Fruit fly (Drosophila melanogaster) whole organism, prepupa: Measurements from ENCODE around the gene Grp170.

Experiments
- Blimp-1 ChIP-seq: fragments of 200-800 bp; sonication (Bioruptor generic); optimal IDR thresholded peaks from 3 replicates; lab custom pipeline; 2017; ENCODE audit warnings: missing biosample characterization, missing genetic modification characterization, mild to moderate bottlenecking, moderate library complexity, missing genetic modification reagents
- CG10631 ChIP-seq: fragments of 200-800 bp; sonication (Bioruptor generic); optimal IDR thresholded peaks from 2 replicates; lab custom pipeline; 2016; ENCODE audit warnings: missing biosample characterization, missing genetic modification characterization
- CG11294 ChIP-seq: fragments of 200-800 bp; sonication (Bioruptor generic); IDR thresholded peaks from 2 replicates; pipeline ENCODE4 v1.3.6; 2022; ENCODE audit warnings: missing biosample characterization, missing genetic modification characterization
- CG11762 ChIP-seq: fragments of 200-800 bp; sonication (Bioruptor generic); optimal IDR thresholded peaks from 3 replicates; lab custom pipeline; 2016; ENCODE audit warnings: missing biosample characterization, missing genetic modification characterization; ENCODE audit not compliant: insufficient read depth
- CG15336 ChIP-seq: fragments of 200-800 bp; sonication (Bioruptor generic); IDR thresholded peaks from 2 replicates; pipeline ENCODE4 v1.3.6; 2022; ENCODE audit warnings: missing biosample characterization, missing genetic modification characterization
- CG1621 ChIP-seq: fragments of 200-800 bp; sonication (Bioruptor generic); optimal IDR thresholded peaks from 3 replicates; lab custom pipeline; 2018; ENCODE audit warnings: missing biosample characterization, mild to moderate bottlenecking, missing genetic modification characterization
- CG16779 ChIP-seq: fragments of 200-800 bp; sonication (Bioruptor generic); optimal IDR thresholded peaks from 3 replicates; lab custom pipeline; 2017; ENCODE audit warnings: missing biosample characterization, mild to moderate bottlenecking, missing genetic modification characterization
- CG3032 ChIP-seq: fragments of 200-800 bp; optimal IDR thresholded peaks from 2 replicates; lab custom pipeline; 2019; ENCODE audit warnings: missing biosample characterization, mild to moderate bottlenecking, missing genetic modification characterization, moderate library complexity
- CG31627 ChIP-seq: fragments of 200-800 bp; sonication (Bioruptor generic); optimal IDR thresholded peaks from 3 replicates; lab custom pipeline; 2016; ENCODE audit warnings: missing biosample characterization, missing genetic modification characterization
- CG32006 ChIP-seq: fragments of 200-800 bp; sonication (Bioruptor generic); optimal IDR thresholded peaks from 3 replicates; lab custom pipeline; 2017; ENCODE audit warnings: missing biosample characterization, mild to moderate bottlenecking, missing genetic modification characterization
- CG34406 ChIP-seq: fragments of 200-800 bp; sonication (Bioruptor generic); optimal IDR thresholded peaks from 3 replicates; lab custom pipeline; 2016; ENCODE audit warnings: missing biosample characterization, missing genetic modification characterization
- CG6163 ChIP-seq: fragments of 200-800 bp; sonication (Bioruptor generic); IDR thresholded peaks from 3 replicates; pipeline ENCODE4 v1.3.6; 2022; ENCODE audit warnings: missing biosample characterization, missing genetic modification characterization
- CG6808 ChIP-seq: fragments of 200-800 bp; sonication (Bioruptor generic); optimal IDR thresholded peaks from 3 replicates; lab custom pipeline; 2017; ENCODE audit warnings: missing biosample characterization, missing genetic modification characterization, mild to moderate bottlenecking, moderate library complexity, missing genetic modification reagents
- CG6854 ChIP-seq: fragments of 200-800 bp; sonication (Bioruptor generic); optimal IDR thresholded peaks from 2 replicates; lab custom pipeline; 2017; ENCODE audit warnings: missing biosample characterization, mild to moderate bottlenecking, missing genetic modification characterization
- CG7368 ChIP-seq: fragments of 200-800 bp; sonication (Bioruptor generic); optimal IDR thresholded peaks from 3 replicates; lab custom pipeline; 2016; ENCODE audit warnings: missing biosample characterization, missing genetic modification characterization
- CG8319 ChIP-seq: fragments of 200-800 bp; sonication (Bioruptor generic); optimal IDR thresholded peaks from 3 replicates; lab custom pipeline; 2016; ENCODE audit warnings: missing biosample characterization, missing genetic modification characterization
- CG8632 ChIP-seq: fragments of 200-800 bp; sonication (Bioruptor generic); optimal IDR thresholded peaks from 3 replicates; lab custom pipeline; 2016; ENCODE audit warnings: missing biosample characterization, missing genetic modification characterization
- CG9139 ChIP-seq: fragments of 200-800 bp; sonication (Bioruptor generic); optimal IDR thresholded peaks from 3 replicates; lab custom pipeline; 2017; ENCODE audit warnings: missing biosample characterization, mild to moderate bottlenecking, missing genetic modification characterization
- Eip75B ChIP-seq: fragments of 200-800 bp; sonication (Bioruptor generic); optimal IDR thresholded peaks from 3 replicates; lab custom pipeline; 2016; ENCODE audit warnings: missing biosample characterization, missing genetic modification characterization
- Eip78C ChIP-seq: fragments of 200-800 bp; sonication (Bioruptor generic); peaks from one replicate; lab custom pipeline; 2016; ENCODE audit warnings: missing biosample characterization, missing genetic modification characterization
- Gug ChIP-seq: fragments of 200-800 bp; sonication (Bioruptor generic); IDR thresholded peaks from 2 replicates; pipeline ENCODE4 v1.3.6; 2022; ENCODE audit warnings: missing biosample characterization, missing genetic modification characterization
- Hr39 ChIP-seq: fragments of 200-800 bp; sonication (Bioruptor generic); optimal IDR thresholded peaks from 2 replicates; lab custom pipeline; 2016; ENCODE audit warnings: missing biosample characterization, missing genetic modification characterization
- Lpt ChIP-seq: fragments of 200-800 bp; sonication (Bioruptor generic); optimal IDR thresholded peaks from 3 replicates; lab custom pipeline; 2016; ENCODE audit warnings: missing biosample characterization, missing genetic modification characterization
- Met ChIP-seq: fragments of 200-800 bp; sonication (Bioruptor generic); optimal IDR thresholded peaks from 3 replicates; lab custom pipeline; 2016; ENCODE audit warnings: missing biosample characterization, missing genetic modification characterization
- OdsH ChIP-seq: fragments of 200-800 bp; sonication (Bioruptor generic); optimal IDR thresholded peaks from 3 replicates; lab custom pipeline; 2016; ENCODE audit warnings: missing biosample characterization, missing genetic modification characterization
- Smox ChIP-seq: fragments of 200-800 bp; sonication (Bioruptor generic); optimal IDR thresholded peaks from 3 replicates; lab custom pipeline; 2016; ENCODE audit warnings: missing biosample characterization, missing genetic modification characterization
- Sox14 ChIP-seq: fragments of 200-800 bp; sonication (Bioruptor generic); optimal IDR thresholded peaks from 3 replicates; lab custom pipeline; 2016; ENCODE audit warnings: missing biosample characterization, missing genetic modification characterization
- Sox15 ChIP-seq: fragments of 200-800 bp; sonication (Bioruptor generic); optimal IDR thresholded peaks from 3 replicates; lab custom pipeline; 2016; ENCODE audit warnings: missing biosample characterization, missing genetic modification characterization
- achi ChIP-seq: fragments of 200-800 bp; sonication (Bioruptor generic); optimal IDR thresholded peaks from 3 replicates; lab custom pipeline; 2016; ENCODE audit warnings: missing biosample characterization, missing genetic modification characterization
- acj6 ChIP-seq: fragments of 200-800 bp; sonication (Bioruptor generic); optimal IDR thresholded peaks from 3 replicates; lab custom pipeline; 2016; ENCODE audit warnings: missing biosample characterization, missing genetic modification characterization
- dac ChIP-seq: fragments of 200-800 bp; sonication (Bioruptor generic); optimal IDR thresholded peaks from 2 replicates; lab custom pipeline; 2017; ENCODE audit warnings: missing biosample characterization, mild to moderate bottlenecking, missing genetic modification characterization
- dsx ChIP-seq: fragments of 200-800 bp; optimal IDR thresholded peaks from 3 replicates; lab custom pipeline; 2019; ENCODE audit warnings: missing biosample characterization, mild to moderate bottlenecking, missing genetic modification characterization, moderate library complexity; ENCODE audit not compliant: poor library complexity, severe bottlenecking
- eg ChIP-seq: fragments of 200-800 bp; sonication (Bioruptor generic); IDR thresholded peaks from 3 replicates; pipeline ENCODE4 v1.3.6; 2022; ENCODE audit warnings: missing biosample characterization, missing genetic modification characterization
- esn ChIP-seq: fragments of 200-800 bp; sonication (Bioruptor generic); optimal IDR thresholded peaks from 2 replicates; lab custom pipeline; 2016; ENCODE audit warnings: missing biosample characterization, mild to moderate bottlenecking, missing genetic modification characterization, moderate library complexity
- fd59A ChIP-seq: fragments of 200-800 bp; sonication (Bioruptor generic); optimal IDR thresholded peaks from 2 replicates; lab custom pipeline; 2017; ENCODE audit warnings: missing biosample characterization, mild to moderate bottlenecking, missing genetic modification characterization, missing genetic modification reagents
- fkh ChIP-seq: fragments of 200-800 bp; sonication (Bioruptor generic); optimal IDR thresholded peaks from 3 replicates; lab custom pipeline; 2017; ENCODE audit warnings: missing biosample characterization, mild to moderate bottlenecking, missing genetic modification characterization, moderate library complexity
- lz ChIP-seq: fragments of 200-800 bp; sonication (Bioruptor generic); optimal IDR thresholded peaks from 3 replicates; lab custom pipeline; 2016; ENCODE audit warnings: missing biosample characterization, missing genetic modification characterization
- net ChIP-seq: fragments of 200-800 bp; sonication (Bioruptor generic); optimal IDR thresholded peaks from 3 replicates; lab custom pipeline; 2016; ENCODE audit warnings: missing biosample characterization, missing genetic modification characterization
- pdm3 ChIP-seq: fragments of 200-800 bp; sonication (Bioruptor generic); optimal IDR thresholded peaks from 3 replicates; lab custom pipeline; 2016; ENCODE audit warnings: missing biosample characterization, missing genetic modification characterization
- salr ChIP-seq, 2 experiments: fragments of 200-800 bp; sonication (Bioruptor generic); optimal IDR thresholded peaks; 3 replicates each; lab custom pipeline; 2016 to 2018; ENCODE audit warnings: missing biosample characterization in 2 of 2, missing genetic modification characterization in 2 of 2, mild to moderate bottlenecking in 1 of 2
- spab ChIP-seq: fragments of 200-800 bp; sonication (Bioruptor generic); optimal IDR thresholded peaks from 2 replicates; lab custom pipeline; 2017; ENCODE audit warnings: missing biosample characterization, mild to moderate bottlenecking, missing genetic modification characterization, missing genetic modification reagents
- ss ChIP-seq, 2 experiments: fragments of 200-800 bp; sonication (Bioruptor generic); optimal IDR thresholded peaks; 2 replicates in 1 of 2; 3 replicates in 1 of 2; lab custom pipeline; 2017 to 2018; ENCODE audit warnings: mild to moderate bottlenecking in 2 of 2, missing biosample characterization in 2 of 2, missing genetic modification characterization in 2 of 2, moderate library complexity in 1 of 2
- topi ChIP-seq: fragments of 200-800 bp; sonication (Bioruptor generic); optimal IDR thresholded peaks from 3 replicates; lab custom pipeline; 2016; ENCODE audit warnings: missing biosample characterization, missing genetic modification characterization
- vri ChIP-seq: fragments of 200-800 bp; sonication (Bioruptor generic); optimal IDR thresholded peaks from 3 replicates; lab custom pipeline; 2016; ENCODE audit warnings: missing biosample characterization, mild to moderate bottlenecking, missing genetic modification characterization

Grp170 gene

DNA sequence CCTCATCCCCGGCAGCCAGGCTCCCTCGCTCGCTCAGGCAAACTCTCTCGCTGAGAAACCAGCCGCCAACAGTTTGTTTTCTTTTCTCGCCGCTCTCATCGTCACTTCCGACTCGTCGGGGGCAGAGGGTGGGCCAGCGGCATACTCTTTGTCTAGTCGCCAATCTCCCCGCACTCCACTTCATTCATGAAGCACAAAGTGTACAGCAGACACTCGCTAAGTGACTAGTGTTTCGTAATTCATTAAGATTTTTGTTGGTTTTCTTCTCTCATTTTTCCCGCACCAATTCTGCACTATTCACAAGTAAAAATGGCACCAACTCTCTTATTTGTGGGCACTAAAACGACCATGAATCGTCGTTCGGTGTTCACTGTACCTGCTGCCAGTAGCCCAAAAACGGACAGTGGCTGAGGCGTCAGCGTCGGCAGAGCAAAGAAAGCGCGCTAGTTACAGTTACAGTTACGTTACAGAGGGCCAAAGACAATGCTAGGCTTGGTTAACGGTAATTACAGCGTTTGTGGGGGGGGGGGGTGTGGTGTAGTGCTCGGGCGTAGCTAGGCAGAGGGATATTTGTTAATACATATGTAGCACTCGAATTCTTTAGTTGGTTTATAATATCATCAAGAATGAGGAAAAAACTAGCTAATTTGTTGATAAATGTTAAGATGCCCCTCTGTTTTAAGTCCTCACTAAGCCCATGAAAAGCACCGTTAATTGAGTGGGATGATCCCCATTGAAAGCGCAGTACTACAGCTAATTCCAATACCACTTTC lies 22.7 kb upstream of the Grp170 start (continued):
- TF ChIP-seq ss (GFP tag; optimal IDR thresholded peaks at IDR 0.05; lab: Kevin White, UChicago), result peak; percentile 70 to 92
- TF ChIP-seq spab, result peak; percentile 85
- TF ChIP-seq CG7368 (GFP tag; lab: Kevin White, UChicago), result peak; percentile 95
- TF ChIP-seq salr (GFP tag; optimal IDR thresholded peaks at IDR 0.05; lab: Kevin White, UChicago), result peak; percentile 88 to 93
- TF ChIP-seq CG34406 (GFP tag; lab: Kevin White, UChicago), result peak; percentile 87
- peak; percentile 88 for TF ChIP-seq CG8632
- TF ChIP-seq Blimp-1 (GFP tag; lab: Kevin White, UChicago), result peak; percentile 46
- peak; percentile 75 for TF ChIP-seq CG11762 (GFP tag; lab: Kevin White, UChicago)
- TF ChIP-seq Gug (GFP tag; lab: Robert Waterston, UW), result peak; percentile 93
- TF ChIP-seq CG16779 (tag; lab: Kevin White, UChicago), result peak; percentile 90
- peak; percentile 97 for TF ChIP-seq dac (GFP tag; lab: Kevin White, UChicago)
- peak; percentile 91 for TF ChIP-seq CG1621 (tag; lab: Kevin White, UChicago)
- TF ChIP-seq net, result peak; percentile 94
- peak; percentile 76 for TF ChIP-seq CG8319 (GFP tag; lab: Kevin White, UChicago)
- TF ChIP-seq Eip78C (GFP tag; lab: Kevin White, UChicago), result peak; percentile 98
- peak; percentile 88 for TF ChIP-seq fd59A
- TF ChIP-seq CG3032 (tag; lab: Kevin White, UChicago), result peak; percentile 91
- TF ChIP-seq pdm3, result peak; percentile 98
- peak; percentile 97 for TF ChIP-seq CG15336 (GFP tag; lab: Robert Waterston, UW)
- TF ChIP-seq dsx, result peak; percentile 86
- peak; percentile 76 for TF ChIP-seq CG9139 (GFP tag; lab: Kevin White, UChicago)
- peak; percentile 91 for TF ChIP-seq Sox15 (GFP tag; lab: Kevin White, UChicago)
- TF ChIP-seq CG6808 (GFP tag; lab: Kevin White, UChicago), result peak; percentile 82
- TF ChIP-seq Hr39 (GFP tag; lab: Kevin White, UChicago), result peak; percentile 95
- TF ChIP-seq CG6854 (GFP tag; lab: Kevin White, UChicago), result peak; percentile 42
- TF ChIP-seq Smox (GFP tag; lab: Kevin White, UChicago), result peak; percentile 88
- peak; percentile 93 for TF ChIP-seq achi
- TF ChIP-seq lz (GFP tag; lab: Kevin White, UChicago), result peak; percentile 94
- TF ChIP-seq CG11294 (GFP tag; lab: Robert Waterston, UW), result peak; percentile 93

DNA sequence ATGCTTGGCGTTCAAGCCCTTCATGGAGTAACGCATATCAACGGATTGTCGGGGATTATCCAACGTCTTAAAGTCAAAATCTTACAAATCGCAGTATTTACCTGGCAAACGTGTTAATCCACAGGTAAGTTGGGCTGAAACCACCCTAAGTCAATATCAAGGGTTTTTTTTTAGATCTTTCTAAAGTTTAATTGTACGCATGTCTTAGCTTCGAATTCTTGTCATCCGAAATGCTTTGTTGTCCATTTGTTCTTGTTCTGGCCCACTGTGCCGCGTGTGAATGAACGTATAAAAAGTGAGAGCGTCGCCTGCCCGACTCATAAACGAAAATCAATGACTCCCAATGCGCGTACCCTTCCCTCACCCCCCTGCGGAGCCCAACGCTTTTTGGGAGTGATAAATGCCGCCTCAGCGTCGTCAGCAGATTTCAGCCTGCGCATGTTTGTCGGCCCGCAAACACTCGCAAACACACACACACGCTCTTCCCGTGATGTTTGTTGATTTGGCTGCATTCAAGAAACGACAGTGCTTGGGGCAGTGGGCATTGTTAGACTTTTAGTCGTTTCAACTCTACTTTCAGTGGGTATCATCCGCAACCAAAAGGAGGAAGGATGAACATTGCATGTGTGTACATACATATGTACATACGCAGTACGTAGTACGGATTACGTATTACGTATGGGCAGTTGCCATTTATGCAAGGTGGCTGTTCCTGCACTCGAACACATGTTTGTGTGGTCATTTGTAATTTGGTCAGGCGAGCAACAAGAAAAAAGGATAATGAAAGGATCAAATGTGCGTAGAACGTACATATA lies 21.6 kb upstream of the Grp170 start:
- peak; percentile 88 for TF ChIP-seq dac (GFP tag; lab: Kevin White, UChicago)
- peak; percentile 94 for TF ChIP-seq CG6808 (GFP tag; lab: Kevin White, UChicago)
- TF ChIP-seq fkh, result peak; percentile 74
- peak; percentile 97 for TF ChIP-seq CG32006 (GFP tag; lab: Kevin White, UChicago)
- peak; percentile 96 for TF ChIP-seq Blimp-1 (GFP tag; lab: Kevin White, UChicago)
- TF ChIP-seq Smox (GFP tag; lab: Kevin White, UChicago), result peak; percentile 95
- peak; percentile 95 for TF ChIP-seq fd59A
- TF ChIP-seq Met (GFP tag; lab: Kevin White, UChicago), result peak; percentile 97
- TF ChIP-seq achi, result peak; percentile 91
- TF ChIP-seq CG10631 (GFP tag; lab: Kevin White, UChicago), result peak; percentile 92
- peak; percentile 47; the same call in 2 of the 3 replicates for TF ChIP-seq eg
- TF ChIP-seq topi (GFP tag; lab: Kevin White, UChicago), result peak; percentile 97
- peak; percentile 31; the same call in 1 of the 2 replicates for TF ChIP-seq CG11294 (GFP tag; lab: Robert Waterston, UW)
- peak; percentile 96 for TF ChIP-seq CG31627 (GFP tag; lab: Kevin White, UChicago)
- TF ChIP-seq CG6854 (GFP tag; lab: Kevin White, UChicago), result peak; percentile 89
- peak; percentile 96 for TF ChIP-seq esn (GFP tag; lab: Kevin White, UChicago)
- peak; percentile 93 for TF ChIP-seq CG16779 (tag; lab: Kevin White, UChicago)
- TF ChIP-seq Hr39 (GFP tag; lab: Kevin White, UChicago), result peak; percentile 94
- peak; percentile 96 for TF ChIP-seq Sox14
- TF ChIP-seq vri (GFP tag; lab: Kevin White, UChicago), result peak; percentile 86
- TF ChIP-seq CG15336 (GFP tag; lab: Robert Waterston, UW), result peak; percentile 84
- peak; percentile 99 for TF ChIP-seq Eip78C (GFP tag; lab: Kevin White, UChicago)
- TF ChIP-seq CG8319 (GFP tag; lab: Kevin White, UChicago), result peak; percentile 91
- peak; percentile 78 to 93 for TF ChIP-seq salr (GFP tag; optimal IDR thresholded peaks at IDR 0.05; lab: Kevin White, UChicago)
- TF ChIP-seq Eip75B (GFP tag; lab: Kevin White, UChicago), result peak; percentile 96
- TF ChIP-seq CG6163 (GFP tag; lab: Robert Waterston, UW), result 0 out of 3 replicates have a peak, but pooled peaks have one; percentile 21
- peak; percentile 90 for TF ChIP-seq Lpt (GFP tag; lab: Kevin White, UChicago)
- peak; percentile 93 for TF ChIP-seq acj6 (GFP tag; lab: Kevin White, UChicago)
- peak; percentile 94 for TF ChIP-seq OdsH (GFP tag; lab: Kevin White, UChicago)
